Worm (Caenorhabditis elegans) whole organism, young adult: ENCODE results near the gene orai-1.

Source experiments
- B0019.2 ChIP-seq: fragments of 200-800 bp; sonication (Bioruptor generic); conservative IDR thresholded peaks from 2 replicates; pipeline ENCODE4 v1.3.6; 2022; ENCODE audit warnings: missing genetic modification reagents, missing genetic modification characterization, missing compliant biosample characterization
- D2030.7 ChIP-seq: fragments of 200-800 bp; sonication (Bioruptor generic); IDR thresholded peaks from 2 replicates; pipeline ENCODE4 v1.3.6; 2022; ENCODE audit warnings: missing genetic modification reagents, missing genetic modification characterization, missing compliant biosample characterization
- F10E7.11 ChIP-seq: sonication (generic microtip); optimal IDR thresholded peaks from 2 replicates; lab custom pipeline; 2017; ENCODE audit warnings: mild to moderate bottlenecking, missing genetic modification characterization, moderate library complexity, missing compliant biosample characterization
- F33H1.4 ChIP-seq: fragments of 200-800 bp; sonication (Bioruptor generic); IDR thresholded peaks from 2 replicates; pipeline ENCODE4 v1.3.6; 2022; ENCODE audit warnings: missing genetic modification reagents, missing genetic modification characterization, missing compliant biosample characterization
- F37B4.10 ChIP-seq: fragments of 200-800 bp; sonication (Bioruptor generic); IDR thresholded peaks from 2 replicates; pipeline ENCODE4 v1.3.6; 2022; ENCODE audit warnings: missing genetic modification characterization, missing compliant biosample characterization
- F49E8.2 ChIP-seq: sonication (generic microtip); optimal IDR thresholded peaks from 3 replicates; lab custom pipeline; 2017; ENCODE audit warnings: missing genetic modification characterization, mild to moderate bottlenecking, missing compliant biosample characterization, antibody characterized with exemption, moderate library complexity; ENCODE audit not compliant: insufficient read depth
- F57A8.1 ChIP-seq: fragments of 200-800 bp; sonication (Bioruptor generic); optimal IDR thresholded peaks from 2 replicates; lab custom pipeline; 2018; ENCODE audit warnings: mild to moderate bottlenecking, missing genetic modification characterization, moderate library complexity, missing compliant biosample characterization
- F57C9.4 ChIP-seq: sonication (generic microtip); optimal IDR thresholded peaks from 2 replicates; lab custom pipeline; 2017; ENCODE audit warnings: mild to moderate bottlenecking, missing genetic modification characterization, missing compliant biosample characterization
- K11D2.4 ChIP-seq: fragments of 200-800 bp; sonication (Bioruptor generic); IDR thresholded peaks from 2 replicates; pipeline ENCODE4 v1.3.6; 2022; ENCODE audit warnings: missing genetic modification reagents, missing genetic modification characterization, missing compliant biosample characterization
- T26A5.8 ChIP-seq: sonication (generic microtip); optimal IDR thresholded peaks from 2 replicates; lab custom pipeline; 2016; ENCODE audit warnings: missing genetic modification characterization, missing compliant biosample characterization
- Y67H2A.10 ChIP-seq: fragments of 200-800 bp; sonication (Bioruptor generic); conservative IDR thresholded peaks from 2 replicates; pipeline ENCODE4 v1.3.6; 2022; ENCODE audit warnings: missing genetic modification reagents, missing genetic modification characterization, missing compliant biosample characterization
- akir-1 ChIP-seq: fragments of 200-800 bp; sonication (Bioruptor generic); optimal IDR thresholded peaks from 2 replicates; lab custom pipeline; 2018; ENCODE audit warnings: mild to moderate bottlenecking, missing genetic modification characterization, moderate library complexity, missing compliant biosample characterization
- ama-1 ChIP-seq, 3 experiments: fragments of 150-350 bp in 1 of 3; sonication (generic microtip) in 2 of 3; optimal IDR thresholded peaks; 2 replicates each; lab custom pipeline; 2014 to 2018; ENCODE audit warnings: missing biosample characterization in 2 of 3, missing genetic modification characterization in 2 of 3, missing genetic modification reagents in 2 of 3
- attf-5 ChIP-seq: fragments of 200-800 bp; sonication (Bioruptor generic); optimal IDR thresholded peaks from 2 replicates; lab custom pipeline; 2018; ENCODE audit warnings: mild to moderate bottlenecking, missing genetic modification characterization, missing compliant biosample characterization
- bed-1 ChIP-seq: fragments of 200-800 bp; sonication (Bioruptor generic); IDR thresholded peaks from 2 replicates; pipeline ENCODE4 v1.3.6; 2022; ENCODE audit warnings: missing genetic modification reagents, missing genetic modification characterization, missing compliant biosample characterization
- cebp-1 ChIP-seq, 2 experiments: fragments of 200-800 bp in 1 of 2; sonication (Bioruptor generic) in 1 of 2; sonication (generic microtip) in 1 of 2; IDR thresholded peaks in 1 of 2; optimal IDR thresholded peaks in 1 of 2; 2 replicates each; pipeline versions ENCODE4 v1.3.6 to Lab custom; 2017 to 2022; ENCODE audit warnings: missing compliant biosample characterization in 2 of 2, missing genetic modification characterization in 2 of 2, mild to moderate bottlenecking in 1 of 2, missing genetic modification reagents in 1 of 2, moderate library complexity in 1 of 2
- ceh-40 ChIP-seq: fragments of 200-800 bp; sonication (Bioruptor generic); IDR thresholded peaks from 2 replicates; pipeline ENCODE4 v1.3.6; 2022; ENCODE audit warnings: missing genetic modification characterization, missing compliant biosample characterization
- ceh-79 ChIP-seq: sonication (generic microtip); optimal IDR thresholded peaks from 2 replicates; lab custom pipeline; 2017; ENCODE audit warnings: mild to moderate bottlenecking, missing genetic modification characterization, missing compliant biosample characterization
- die-1 ChIP-seq: sonication (generic microtip); optimal IDR thresholded peaks from 2 replicates; lab custom pipeline; 2016; ENCODE audit warnings: missing genotype, mild to moderate bottlenecking, missing genetic modification characterization, missing compliant biosample characterization
- dpff-1 ChIP-seq: sonication (generic microtip); optimal IDR thresholded peaks from 2 replicates; lab custom pipeline; 2017; ENCODE audit warnings: mild to moderate bottlenecking, missing genetic modification characterization, missing compliant biosample characterization
- dpl-1 ChIP-seq: fragments of 150-350 bp; optimal IDR thresholded peaks from 2 replicates; lab custom pipeline; 2014; ENCODE audit warnings: missing biosample characterization, missing genetic modification reagents, missing genetic modification characterization
- egl-18 ChIP-seq: fragments of 200-800 bp; sonication (Bioruptor generic); IDR thresholded peaks from 2 replicates; pipeline ENCODE4 v1.3.6; 2022; ENCODE audit warnings: missing genetic modification reagents, missing genetic modification characterization, missing compliant biosample characterization
- egl-44 ChIP-seq: fragments of 200-800 bp; sonication (Bioruptor generic); IDR thresholded peaks from 2 replicates; pipeline ENCODE4 v1.3.6; 2022; ENCODE audit warnings: missing genetic modification reagents, missing genetic modification characterization, missing compliant biosample characterization
- hlh-12 ChIP-seq: sonication (generic microtip); optimal IDR thresholded peaks from 2 replicates; lab custom pipeline; 2016; ENCODE audit warnings: missing genetic modification characterization, missing compliant biosample characterization
- let-607 ChIP-seq, 2 experiments: fragments of 200-800 bp in 1 of 2; sonication (Bioruptor generic) in 1 of 2; sonication (generic microtip) in 1 of 2; optimal IDR thresholded peaks; 2 replicates each; lab custom pipeline; 2016 to 2018; ENCODE audit warnings: mild to moderate bottlenecking in 2 of 2, missing compliant biosample characterization in 2 of 2, missing genetic modification characterization in 2 of 2, moderate library complexity in 2 of 2, missing genotype in 1 of 2
- lin-26 ChIP-seq: fragments of 200-800 bp; sonication (Bioruptor generic); IDR thresholded peaks from 2 replicates; pipeline ENCODE4 v1.3.6; 2022; ENCODE audit warnings: missing genetic modification reagents, missing genetic modification characterization, missing compliant biosample characterization
- lir-1 ChIP-seq: fragments of 200-800 bp; sonication (Bioruptor generic); conservative IDR thresholded peaks from 2 replicates; pipeline ENCODE4 v1.3.6; 2022; ENCODE audit warnings: missing genetic modification reagents, missing genetic modification characterization, missing compliant biosample characterization
- lsy-27 ChIP-seq: sonication (generic microtip); optimal IDR thresholded peaks from 2 replicates; lab custom pipeline; 2017; ENCODE audit warnings: missing genetic modification characterization, mild to moderate bottlenecking, missing compliant biosample characterization, antibody characterized with exemption, missing genotype, borderline replicate concordance; ENCODE audit not compliant: insufficient read depth
- mcd-1 ChIP-seq: fragments of 200-800 bp; sonication (Bioruptor generic); IDR thresholded peaks from 2 replicates; pipeline ENCODE4 v1.3.6; 2022; ENCODE audit warnings: missing genetic modification reagents, missing genetic modification characterization, missing compliant biosample characterization
- mes-4 ChIP-seq: sonication (generic microtip); optimal IDR thresholded peaks from 2 replicates; lab custom pipeline; 2016; ENCODE audit warnings: missing genotype, missing genetic modification characterization, missing compliant biosample characterization
- pbrm-1 ChIP-seq: fragments of 200-800 bp; sonication (Bioruptor generic); IDR thresholded peaks from 2 replicates; pipeline ENCODE4 v1.3.6; 2022; ENCODE audit warnings: missing genetic modification reagents, missing genetic modification characterization, missing compliant biosample characterization
- pha-4 ChIP-seq: fragments of 150-350 bp; sonication (generic microtip); optimal IDR thresholded peaks from 2 replicates; lab custom pipeline; 2014; ENCODE audit warnings: missing biosample characterization, missing genetic modification reagents, missing genetic modification characterization
- rpc-1 ChIP-seq, 2 experiments: fragments of 150-350 bp in 1 of 2; sonication (generic microtip) in 1 of 2; optimal IDR thresholded peaks; 2 replicates each; lab custom pipeline; 2014 to 2018; ENCODE audit warnings: missing biosample characterization in 1 of 2, missing genetic modification characterization in 1 of 2, missing genetic modification reagents in 1 of 2, missing genotype in 1 of 2
- somi-1 ChIP-seq: fragments of 200-800 bp; sonication (Bioruptor generic); optimal IDR thresholded peaks from 2 replicates; lab custom pipeline; 2018; ENCODE audit warnings: mild to moderate bottlenecking, missing genetic modification characterization, missing compliant biosample characterization
- sptf-2 ChIP-seq: fragments of 200-800 bp; sonication (Bioruptor generic); optimal IDR thresholded peaks from 2 replicates; lab custom pipeline; 2018; ENCODE audit warnings: mild to moderate bottlenecking, missing genetic modification characterization, missing compliant biosample characterization
- tlf-1 ChIP-seq: fragments of 200-800 bp; sonication (Bioruptor generic); optimal IDR thresholded peaks from 2 replicates; lab custom pipeline; 2018; ENCODE audit warnings: mild to moderate bottlenecking, missing genetic modification characterization, missing compliant biosample characterization
- zfh-2 ChIP-seq: fragments of 200-800 bp; sonication (Bioruptor generic); conservative IDR thresholded peaks from 2 replicates; pipeline ENCODE4 v1.3.6; 2022; ENCODE audit warnings: missing genetic modification reagents, missing genetic modification characterization, missing compliant biosample characterization
- ztf-22 ChIP-seq: fragments of 200-800 bp; sonication (Bioruptor generic); optimal IDR thresholded peaks from 2 replicates; lab custom pipeline; 2018; ENCODE audit warnings: mild to moderate bottlenecking, missing genetic modification characterization, moderate library complexity, missing compliant biosample characterization
- ztf-28 ChIP-seq: fragments of 200-800 bp; sonication (Bioruptor generic); IDR thresholded peaks from 2 replicates; pipeline ENCODE4 v1.3.6; 2022; ENCODE audit warnings: missing genetic modification reagents, missing genetic modification characterization, missing compliant biosample characterization
- ztf-6 ChIP-seq: fragments of 200-800 bp; sonication (Bioruptor generic); IDR thresholded peaks from 2 replicates; pipeline ENCODE4 v1.3.6; 2022; ENCODE audit warnings: missing genetic modification reagents, missing genetic modification characterization, missing compliant biosample characterization

Gene orai-1

ce11 chrIII:611900-612299 is 34.7 kb upstream of the orai-1 start:
- TF ChIP-seq ztf-6 (GFP tag; lab: Robert Waterston, UW), result no peak
- TF ChIP-seq ceh-40 (GFP tag; lab: Robert Waterston, UW), result no peak
- TF ChIP-seq B0019.2 (GFP tag; lab: Robert Waterston, UW), result no peak
- TF ChIP-seq lin-26 (GFP tag; lab: Robert Waterston, UW), result no peak
- TF ChIP-seq cebp-1 (GFP tag; IDR thresholded peaks at IDR 0.05; lab: Robert Waterston, UW), result no peak
- TF ChIP-seq cebp-1 (tag; optimal IDR thresholded peaks at IDR 0.05; lab: Kevin White, UChicago), result no peak
- no peak for TF ChIP-seq F33H1.4 (GFP tag; lab: Robert Waterston, UW)
- no peak for TF ChIP-seq T26A5.8 (tag; lab: Kevin White, UChicago)
- TF ChIP-seq mcd-1, result no peak
- no peak for TF ChIP-seq attf-5 (GFP tag; lab: Kevin White, UChicago)
- TF ChIP-seq K11D2.4 (GFP tag; lab: Robert Waterston, UW), result no peak
- no peak for TF ChIP-seq hlh-12 (tag; lab: Kevin White, UChicago)
- no peak for TF ChIP-seq egl-44 (GFP tag; lab: Robert Waterston, UW)
- TF ChIP-seq akir-1 (GFP tag; lab: Kevin White, UChicago), result no peak
- no peak for TF ChIP-seq mes-4 (tag; lab: Kevin White, UChicago)
- TF ChIP-seq egl-18 (GFP tag; lab: Robert Waterston, UW), result no peak
- no peak for TF ChIP-seq lsy-27 (tag; lab: Kevin White, UChicago)
- TF ChIP-seq somi-1 (GFP tag; lab: Kevin White, UChicago), result no peak

ce11 chrIII:612759-613158 is 33.8 kb upstream of the orai-1 start:
- TF ChIP-seq T26A5.8 (tag; lab: Kevin White, UChicago) (no peak), pha-4 (tag; lab: Kevin White, UChicago) (no peak), mcd-1 (no peak), akir-1 (GFP tag; lab: Kevin White, UChicago) (no peak), pbrm-1 (GFP tag; lab: Robert Waterston, UW) (no peak), somi-1 (GFP tag; lab: Kevin White, UChicago) (no peak), sptf-2 (no peak), F33H1.4 (GFP tag; lab: Robert Waterston, UW) (no peak)
- TF ChIP-seq, all 124 proteins: peak for 0

- TF ChIP-seq sptf-2, result no peak
- TF ChIP-seq F37B4.10 (GFP tag; lab: Robert Waterston, UW), result no peak
- TF ChIP-seq D2030.7 (GFP tag; lab: Robert Waterston, UW), result no peak
- TF ChIP-seq ztf-28 (GFP tag; lab: Robert Waterston, UW), result no peak
- no peak for TF ChIP-seq F57C9.4 (tag; lab: Kevin White, UChicago)
- no peak for TF ChIP-seq let-607 (tag; optimal IDR thresholded peaks at IDR 0.05; lab: Kevin White, UChicago)
- TF ChIP-seq ztf-22 (GFP tag; lab: Kevin White, UChicago), result no peak
- TF ChIP-seq dpl-1, result no peak
- no peak for TF ChIP-seq F10E7.11 (tag; lab: Kevin White, UChicago)
- TF ChIP-seq F57A8.1 (GFP tag; lab: Kevin White, UChicago), result no peak
- TF ChIP-seq, all 124 proteins: peak for 0
Observed at ce11 chrIII:614447-614846, 32.1 kb upstream of the orai-1 start, which contains the start of gene T19C3.3. T19C3.3 (minus strand) TSS chrIII:614547.

ce11 chrIII:617467-617866 is 29.1 kb upstream of the orai-1 start, which contains the start of gene T19C3.2:
T19C3.2 (minus strand) TSS chrIII:617567.
- no peak for TF ChIP-seq sptf-2
- no peak for TF ChIP-seq bed-1 (GFP tag; lab: Robert Waterston, UW)
- no peak for TF ChIP-seq tlf-1 (GFP tag; lab: Kevin White, UChicago)
- no peak for TF ChIP-seq lir-1 (GFP tag; lab: Robert Waterston, UW)
- no peak for TF ChIP-seq F49E8.2 (tag; lab: Kevin White, UChicago)
- no peak for TF ChIP-seq die-1
- TF ChIP-seq ama-1 (optimal IDR thresholded peaks at IDR 0.05; lab: Kevin White, UChicago), result no peak
- TF ChIP-seq ama-1 (GFP tag; optimal IDR thresholded peaks at IDR 0.05; lab: Kevin White, UChicago), result no peak
- TF ChIP-seq dpff-1 (tag; lab: Kevin White, UChicago), result no peak
- no peak for TF ChIP-seq ceh-79 (tag; lab: Kevin White, UChicago)
- no peak for TF ChIP-seq ztf-22 (GFP tag; lab: Kevin White, UChicago)
- no peak for TF ChIP-seq zfh-2 (GFP tag; lab: Robert Waterston, UW)
- no peak for TF ChIP-seq mes-4 (tag; lab: Kevin White, UChicago)
- TF ChIP-seq rpc-1 (optimal IDR thresholded peaks at IDR 0.05; lab: Kevin White, UChicago), result no peak
- TF ChIP-seq rpc-1 (tag; optimal IDR thresholded peaks at IDR 0.05; lab: Kevin White, UChicago), result no peak
- no peak for TF ChIP-seq Y67H2A.10 (GFP tag; lab: Robert Waterston, UW)
- TF ChIP-seq, all 124 proteins: peak for 0
